Worm (Caenorhabditis elegans) whole organism, early embryonic: ENCODE measurements around the gene F48F5.6.

Source experiments
- F13C5.2 ChIP-seq: sonication (generic microtip); optimal IDR thresholded peaks from 2 replicates; lab custom pipeline; 2017; ENCODE audit warnings: mild to moderate bottlenecking, missing genetic modification characterization, inconsistent platforms, missing compliant biosample characterization
- aly-1 ChIP-seq: sonication (generic microtip); optimal IDR thresholded peaks from 2 replicates; lab custom pipeline; 2016; ENCODE audit warnings: missing genetic modification characterization, missing compliant biosample characterization
- ama-1 ChIP-seq: fragments of 150-350 bp; optimal IDR thresholded peaks from 2 replicates; lab custom pipeline; 2014
- ceh-13 ChIP-seq: fragments of 200-800 bp; sonication (Bioruptor generic); optimal IDR thresholded peaks from 2 replicates; lab custom pipeline; 2018; ENCODE audit warnings: mild to moderate bottlenecking, missing genetic modification characterization, missing compliant biosample characterization
- flt-1 ChIP-seq: fragments of 200-800 bp; sonication (Bioruptor generic); IDR thresholded peaks from 2 replicates; pipeline ENCODE4 v1.3.6; 2022; ENCODE audit warnings: missing genetic modification characterization, missing compliant biosample characterization

ce11 chrV:20476514-20476913 is 23.5 kb upstream of the F48F5.6 start:
- no peak for TF ChIP-seq ama-1 (lab: Kevin White, UChicago)
- TF ChIP-seq flt-1 (GFP tag; lab: Robert Waterston, UW) = no peak
- TF ChIP-seq ceh-13 (GFP tag; lab: Kevin White, UChicago) = no peak
- TF ChIP-seq aly-1 (tag; lab: Kevin White, UChicago) = no peak
- no peak for TF ChIP-seq F13C5.2
